Worm (Caenorhabditis elegans) whole organism, L1 larva: ENCODE data around the gene gst-26.

Source experiments
- egl-27 ChIP-seq, 2 experiments: fragments of 150-350 bp in 1 of 2; sonication (generic microtip); optimal IDR thresholded peaks; 3 replicates each; lab custom pipeline; 2017 to 2018; ENCODE audit warnings: missing biosample characterization in 2 of 2, missing genetic modification characterization in 2 of 2, missing genetic modification reagents in 2 of 2
- mdl-1 ChIP-seq, 2 experiments: fragments of 150-350 bp; optimal IDR thresholded peaks; 2 replicates each; lab custom pipeline; 2014 to 2017; ENCODE audit warnings: missing biosample characterization in 2 of 2, missing genetic modification characterization in 2 of 2, inconsistent platforms in 1 of 2
- pag-3 ChIP-seq: sonication (generic microtip); optimal IDR thresholded peaks from 2 replicates; lab custom pipeline; 2017; ENCODE audit warnings: missing genetic modification characterization, mild to moderate bottlenecking, missing compliant biosample characterization, antibody characterized with exemption, borderline replicate concordance; ENCODE audit not compliant: insufficient read depth

DNA sequence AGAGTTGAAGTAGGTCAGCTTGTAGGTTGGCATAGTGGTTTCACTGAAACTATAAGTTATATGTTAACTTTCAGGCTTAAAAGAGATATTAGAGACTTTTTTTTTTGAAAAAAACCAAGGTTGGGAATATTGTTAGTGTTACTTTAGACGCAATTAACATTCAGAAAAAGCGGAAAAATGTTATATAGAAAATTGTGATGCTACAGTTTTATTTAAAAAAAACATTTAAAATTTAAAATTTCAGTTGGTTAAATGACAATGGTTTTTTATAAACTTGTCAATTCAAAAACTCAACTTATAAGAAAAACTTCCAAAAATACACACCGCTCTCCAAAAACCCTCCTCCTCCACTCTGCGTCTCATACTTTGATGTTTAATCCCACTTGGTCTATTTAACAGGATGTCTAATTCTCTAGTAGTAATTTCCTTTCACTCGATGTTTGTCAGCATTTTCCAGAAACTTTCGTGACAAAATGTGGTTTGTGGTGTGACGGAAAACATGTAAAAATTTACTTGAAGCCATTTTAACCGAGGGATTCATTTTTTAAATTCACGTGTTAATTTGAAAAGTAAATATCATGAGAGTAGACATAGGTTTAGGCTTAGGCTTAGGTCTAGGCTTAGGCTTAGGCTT lies 10.7 kb upstream of the gst-26 start, which contains the start of gene gst-31:
- TF ChIP-seq egl-27 (tag; optimal IDR thresholded peaks at IDR 0.05; lab: Kevin White, UChicago) (no peak), mdl-1 (tag; optimal IDR thresholded peaks at IDR 0.05; lab: Kevin White, UChicago) (no peak), pag-3 (tag; lab: Kevin White, UChicago) (no peak)
